Worm (Caenorhabditis elegans) whole organism, young adult: ENCODE measurements around the gene Y47D3A.31.

Experiments
- F55B11.4 ChIP-seq: sonication (generic microtip); optimal IDR thresholded peaks from 2 replicates; lab custom pipeline; 2016; ENCODE audit warnings: missing compliant biosample characterization, missing genetic modification characterization, borderline replicate concordance; ENCODE audit not compliant: insufficient read depth
- hsf-1 ChIP-seq: fragments of 200-800 bp; sonication (Bioruptor generic); IDR thresholded peaks from 2 replicates; pipeline ENCODE4 v1.3.6; 2022; ENCODE audit warnings: missing genetic modification reagents, missing genetic modification characterization, missing compliant biosample characterization

DNA sequence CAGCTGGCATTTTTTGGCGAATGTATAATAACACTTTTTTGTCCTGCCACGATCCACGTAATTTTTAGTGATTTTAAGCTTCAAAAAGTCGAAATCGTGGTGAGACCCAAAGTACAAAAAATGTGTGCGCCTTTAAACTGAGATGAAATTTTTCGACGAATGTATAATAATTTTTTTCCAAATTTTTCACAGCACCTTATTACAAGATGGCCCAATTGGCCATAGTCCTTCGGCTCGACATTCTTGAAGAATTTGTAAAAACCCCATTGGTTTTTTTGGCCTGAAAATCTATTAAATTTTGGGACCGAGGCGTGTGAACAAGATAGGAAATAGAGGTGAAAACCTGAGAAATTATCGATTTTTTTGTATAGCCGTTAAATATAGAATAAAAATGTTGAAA, 41.0 kb downstream of the Y47D3A.31 start:
- no peak for TF ChIP-seq hsf-1 (GFP tag; lab: Robert Waterston, UW)
- TF ChIP-seq F55B11.4 (tag; lab: Kevin White, UChicago): no peak
